Worm (Caenorhabditis elegans) whole organism, L1 larva: ENCODE results near the gene rme-6.
A peak's percentile ranks its signal among the peaks of the same experiment; 100 is the strongest.

Experiments
- C04F5.9 ChIP-seq: sonication (generic microtip); optimal IDR thresholded peaks from 2 replicates; lab custom pipeline; 2016; ENCODE audit warnings: missing genetic modification characterization, missing compliant biosample characterization
- C34B4.2 ChIP-seq: sonication (generic microtip); optimal IDR thresholded peaks from 2 replicates; lab custom pipeline; 2017; ENCODE audit warnings: mild to moderate bottlenecking, missing genetic modification characterization, missing compliant biosample characterization
- Y116A8C.19 ChIP-seq: sonication (generic microtip); optimal IDR thresholded peaks from 2 replicates; lab custom pipeline; 2016; ENCODE audit warnings: missing compliant biosample characterization, missing genetic modification characterization, borderline replicate concordance
- aha-1 ChIP-seq: fragments of 150-350 bp; optimal IDR thresholded peaks from 2 replicates; lab custom pipeline; 2014; ENCODE audit warnings: missing biosample characterization, missing genetic modification characterization
- alr-1 ChIP-seq: fragments of 200-800 bp; sonication (Bioruptor generic); optimal IDR thresholded peaks from 2 replicates; lab custom pipeline; 2018; ENCODE audit warnings: borderline replicate concordance, mild to moderate bottlenecking, missing genetic modification characterization, missing compliant biosample characterization
- ama-1 ChIP-seq: fragments of 150-350 bp; optimal IDR thresholded peaks from 2 replicates; lab custom pipeline; 2014
- ceh-8 ChIP-seq: fragments of 200-800 bp; sonication (Bioruptor generic); optimal IDR thresholded peaks from 2 replicates; lab custom pipeline; 2018; ENCODE audit warnings: mild to moderate bottlenecking, missing genetic modification characterization, moderate library complexity, missing compliant biosample characterization
- ceh-82 ChIP-seq, 3 experiments: fragments of 150-350 bp in 1 of 3; sonication (generic microtip) in 2 of 3; optimal IDR thresholded peaks; 2 replicates each; lab custom pipeline; 2014 to 2017; ENCODE audit warnings: missing biosample characterization in 3 of 3, missing genetic modification characterization in 3 of 3
- ceh-88 ChIP-seq: fragments of 200-800 bp; sonication (Bioruptor generic); IDR thresholded peaks from 2 replicates; pipeline ENCODE4 v1.3.6; 2022; ENCODE audit warnings: missing genetic modification characterization, missing compliant biosample characterization
- ceh-90 ChIP-seq: sonication (generic microtip); optimal IDR thresholded peaks from 2 replicates; lab custom pipeline; 2016; ENCODE audit warnings: missing genetic modification characterization, missing compliant biosample characterization
- dpl-1 ChIP-seq, 3 experiments: fragments of 150-350 bp in 2 of 3; sonication (generic microtip) in 1 of 3; optimal IDR thresholded peaks; 2 replicates each; lab custom pipeline; 2014 to 2017; ENCODE audit warnings: missing biosample characterization in 3 of 3, missing genetic modification characterization in 3 of 3, missing genetic modification reagents in 3 of 3
- efl-3 ChIP-seq: fragments of 200-800 bp; sonication (Bioruptor generic); optimal IDR thresholded peaks from 2 replicates; lab custom pipeline; 2018; ENCODE audit warnings: mild to moderate bottlenecking, missing genetic modification characterization, missing compliant biosample characterization
- egl-13 ChIP-seq: sonication (generic microtip); optimal IDR thresholded peaks from 2 replicates; lab custom pipeline; 2016; ENCODE audit warnings: missing genotype, missing genetic modification reagents, missing genetic modification characterization, missing compliant biosample characterization
- elt-3 ChIP-seq, 6 experiments: fragments of 150-350 bp in 1 of 6; sonication (generic microtip); optimal IDR thresholded peaks; 2 replicates each; lab custom pipeline; 2017 to 2018; ENCODE audit warnings: missing biosample characterization in 6 of 6, missing genetic modification characterization in 6 of 6, inconsistent platforms in 1 of 6
- ets-5 ChIP-seq: fragments of 200-800 bp; sonication (Bioruptor generic); IDR thresholded peaks from 2 replicates; pipeline ENCODE4 v1.3.6; 2022; ENCODE audit warnings: missing genetic modification characterization, missing compliant biosample characterization
- fkh-10 ChIP-seq: sonication (generic microtip); optimal IDR thresholded peaks from 2 replicates; lab custom pipeline; 2017; ENCODE audit warnings: missing biosample characterization, missing genetic modification reagents, missing genetic modification characterization
- fkh-8 ChIP-seq: sonication (generic microtip); optimal IDR thresholded peaks from 2 replicates; lab custom pipeline; 2016; ENCODE audit warnings: mild to moderate bottlenecking, missing genetic modification characterization, missing compliant biosample characterization
- hlh-4 ChIP-seq: sonication (generic microtip); optimal IDR thresholded peaks from 2 replicates; lab custom pipeline; 2016; ENCODE audit warnings: mild to moderate bottlenecking, missing genetic modification characterization, missing compliant biosample characterization
- hpl-2 ChIP-seq: fragments of 150-350 bp; optimal IDR thresholded peaks from 2 replicates; lab custom pipeline; 2014; ENCODE audit warnings: missing biosample characterization, missing genetic modification reagents, missing genetic modification characterization
- irx-1 ChIP-seq: sonication (generic microtip); optimal IDR thresholded peaks from 2 replicates; lab custom pipeline; 2016; ENCODE audit warnings: missing genetic modification characterization, missing compliant biosample characterization
- lin-13 ChIP-seq: fragments of 150-350 bp; optimal IDR thresholded peaks from 2 replicates; lab custom pipeline; 2014; ENCODE audit warnings: missing biosample characterization, missing genetic modification reagents, missing genetic modification characterization
- lin-14 ChIP-seq: fragments of 200-800 bp; sonication (Bioruptor generic); optimal IDR thresholded peaks from 2 replicates; lab custom pipeline; 2018; ENCODE audit warnings: mild to moderate bottlenecking, missing genetic modification characterization, moderate library complexity, missing compliant biosample characterization
- lin-15B ChIP-seq: fragments of 150-350 bp; sonication (generic microtip); optimal IDR thresholded peaks from 3 replicates; lab custom pipeline; 2014; ENCODE audit warnings: missing biosample characterization, missing genetic modification characterization
- lin-39 ChIP-seq: fragments of 150-350 bp; optimal IDR thresholded peaks from 2 replicates; lab custom pipeline; 2014; ENCODE audit warnings: missing biosample characterization, missing genetic modification reagents, missing genetic modification characterization
- mab-9 ChIP-seq: fragments of 200-800 bp; sonication (Bioruptor generic); IDR thresholded peaks from 2 replicates; pipeline ENCODE4 v1.3.6; 2022; ENCODE audit warnings: missing genetic modification reagents, missing genetic modification characterization, missing compliant biosample characterization
- nhr-11 ChIP-seq: fragments of 150-350 bp; optimal IDR thresholded peaks from 2 replicates; lab custom pipeline; 2014; ENCODE audit warnings: missing biosample characterization, missing genetic modification characterization
- nhr-19 ChIP-seq: fragments of 200-800 bp; sonication (Bioruptor generic); conservative IDR thresholded peaks from 2 replicates; pipeline ENCODE4 v1.3.6; 2022; ENCODE audit warnings: missing genetic modification characterization, missing compliant biosample characterization
- nhr-20 ChIP-seq: sonication (generic microtip); optimal IDR thresholded peaks from 2 replicates; lab custom pipeline; 2016; ENCODE audit warnings: mild to moderate bottlenecking, missing genetic modification characterization, missing compliant biosample characterization
- nhr-237 ChIP-seq: fragments of 150-350 bp; optimal IDR thresholded peaks from 2 replicates; lab custom pipeline; 2014; ENCODE audit warnings: missing biosample characterization, missing genetic modification characterization
- nhr-28 ChIP-seq: fragments of 150-350 bp; optimal IDR thresholded peaks from 2 replicates; lab custom pipeline; 2014; ENCODE audit warnings: missing biosample characterization, missing genetic modification characterization
- nhr-76 ChIP-seq: sonication (generic microtip); optimal IDR thresholded peaks from 2 replicates; lab custom pipeline; 2017; ENCODE audit warnings: missing biosample characterization, missing genetic modification characterization
- nhr-85 ChIP-seq: sonication (generic microtip); peaks from one replicate; lab custom pipeline; 2016; ENCODE audit warnings: missing genetic modification characterization, inconsistent platforms, missing compliant biosample characterization
- pax-3 ChIP-seq: fragments of 200-800 bp; sonication (Bioruptor generic); optimal IDR thresholded peaks from 2 replicates; lab custom pipeline; 2018; ENCODE audit warnings: mild to moderate bottlenecking, missing genetic modification characterization, moderate library complexity, missing compliant biosample characterization
- rnt-1 ChIP-seq: sonication (generic microtip); optimal IDR thresholded peaks from 2 replicates; lab custom pipeline; 2016; ENCODE audit warnings: mild to moderate bottlenecking, missing genetic modification characterization, moderate library complexity, missing compliant biosample characterization
- snpc-4 ChIP-seq: fragments of 150-350 bp; optimal IDR thresholded peaks from 2 replicates; lab custom pipeline; 2014; ENCODE audit warnings: missing biosample characterization, missing genetic modification characterization
- snu-23 ChIP-seq: sonication (generic microtip); optimal IDR thresholded peaks from 2 replicates; lab custom pipeline; 2016; ENCODE audit warnings: missing genetic modification characterization, missing compliant biosample characterization
- sox-4 ChIP-seq: sonication (generic microtip); optimal IDR thresholded peaks from 2 replicates; lab custom pipeline; 2016; ENCODE audit warnings: missing genetic modification characterization, missing compliant biosample characterization
- sptf-1 ChIP-seq: fragments of 150-350 bp; optimal IDR thresholded peaks from 2 replicates; lab custom pipeline; 2014; ENCODE audit warnings: missing biosample characterization, missing genetic modification characterization
- sup-37 ChIP-seq: fragments of 200-800 bp; sonication (Bioruptor generic); optimal IDR thresholded peaks from 2 replicates; lab custom pipeline; 2018; ENCODE audit warnings: mild to moderate bottlenecking, missing genetic modification characterization, missing compliant biosample characterization
- tlp-1 ChIP-seq: fragments of 150-350 bp; optimal IDR thresholded peaks from 2 replicates; lab custom pipeline; 2014; ENCODE audit warnings: missing biosample characterization, missing genetic modification characterization
- unc-62 ChIP-seq: fragments of 150-350 bp; optimal IDR thresholded peaks from 2 replicates; lab custom pipeline; 2014; ENCODE audit warnings: missing biosample characterization, missing genetic modification reagents, missing genetic modification characterization
- unc-86 ChIP-seq: sonication (generic microtip); optimal IDR thresholded peaks from 2 replicates; lab custom pipeline; 2016; ENCODE audit warnings: missing genetic modification characterization, missing compliant biosample characterization
- unc-98 ChIP-seq: fragments of 200-800 bp; sonication (Bioruptor generic); IDR thresholded peaks from 2 replicates; pipeline ENCODE4 v1.3.6; 2022; ENCODE audit warnings: missing genetic modification characterization, missing compliant biosample characterization
- vab-15 ChIP-seq: sonication (generic microtip); optimal IDR thresholded peaks from 2 replicates; lab custom pipeline; 2017; ENCODE audit warnings: missing genotype, mild to moderate bottlenecking, missing genetic modification characterization, missing compliant biosample characterization
- zag-1 ChIP-seq: fragments of 150-350 bp; optimal IDR thresholded peaks from 2 replicates; lab custom pipeline; 2014; ENCODE audit warnings: missing biosample characterization, missing genetic modification characterization
- zip-4 ChIP-seq: fragments of 200-800 bp; sonication (Bioruptor generic); optimal IDR thresholded peaks from 2 replicates; lab custom pipeline; 2018; ENCODE audit warnings: mild to moderate bottlenecking, missing genetic modification characterization, moderate library complexity, missing compliant biosample characterization
- ztf-11 ChIP-seq, 2 experiments: sonication (generic microtip); optimal IDR thresholded peaks; 2 replicates each; lab custom pipeline; 2016 to 2017; ENCODE audit warnings: missing genetic modification characterization in 2 of 2, missing biosample characterization in 1 of 2, missing compliant biosample characterization in 1 of 2
- ztf-4 ChIP-seq: fragments of 150-350 bp; optimal IDR thresholded peaks from 2 replicates; lab custom pipeline; 2014; ENCODE audit warnings: missing biosample characterization, missing genetic modification characterization

Gene rme-6

DNA sequence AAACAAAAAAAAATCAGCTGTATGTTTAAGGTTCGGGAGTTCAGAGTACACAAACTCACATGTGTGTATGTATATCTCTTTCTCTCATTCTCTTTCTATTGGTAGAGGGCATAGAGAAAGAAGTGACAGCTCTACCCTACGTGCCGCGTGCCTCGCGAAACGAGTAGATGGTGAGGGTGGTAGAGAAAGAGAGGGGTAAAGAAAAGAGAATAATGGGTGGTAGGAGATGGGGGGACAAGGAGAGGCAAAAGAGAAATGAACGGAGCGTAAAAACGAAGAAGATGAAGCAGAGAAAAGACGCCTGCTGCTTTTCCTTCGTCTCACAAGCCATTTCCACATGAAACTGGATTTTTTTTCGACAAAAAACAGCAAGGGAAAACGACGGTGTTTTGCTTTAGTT, 3.8 kb upstream of the rme-6 start (continued):
- TF ChIP-seq unc-98 (no peak), nhr-11 (peak; percentile 86), lin-39 (peak; percentile 39), vab-15 (tag; lab: Kevin White, UChicago) (peak; percentile 56), egl-13 (tag; lab: Kevin White, UChicago) (peak; percentile 82), ceh-90 (tag; lab: Kevin White, UChicago) (no peak), nhr-76 (tag; lab: Kevin White, UChicago) (no peak), mab-9 (peak; percentile 66), rnt-1 (tag; lab: Kevin White, UChicago) (peak; percentile 89), sox-4 (tag; lab: Kevin White, UChicago) (peak; percentile 31), zip-4 (GFP tag; lab: Kevin White, UChicago) (peak; percentile 19), efl-3 (GFP tag; lab: Kevin White, UChicago) (no peak), snu-23 (GFP tag; lab: Kevin White, UChicago) (peak; percentile 97), sup-37 (GFP tag; lab: Kevin White, UChicago) (no peak), lin-14 (peak; percentile 99), unc-62 (GFP tag; lab: Kevin White, UChicago) (no peak), irx-1 (tag; lab: Kevin White, UChicago) (peak; percentile 85), C04F5.9 (tag; lab: Kevin White, UChicago) (peak; percentile 63), ztf-11 (tag; optimal IDR thresholded peaks at IDR 0.05; lab: Kevin White, UChicago) (peak in 1 of 2 experiments; percentile 49), dpl-1 (GFP tag; optimal IDR thresholded peaks at IDR 0.05; lab: Kevin White, UChicago) (peak; percentile 14 to 56 (median 37)), pax-3 (peak; percentile 64), aha-1 (tag; lab: Kevin White, UChicago) (peak; percentile 43), alr-1 (tag; lab: Kevin White, UChicago) (no peak), ceh-88 (GFP tag; lab: Robert Waterston, UW) (peak; percentile 74), lin-15B (no peak), nhr-19 (peak; percentile 95), hlh-4 (no peak), unc-86 (peak; percentile 81), snpc-4 (tag; lab: Kevin White, UChicago) (peak; percentile 49), ceh-8 (peak; percentile 69), C34B4.2 (tag; lab: Kevin White, UChicago) (no peak), tlp-1 (no peak), ztf-4 (tag; lab: Kevin White, UChicago) (peak; percentile 92), hpl-2 (GFP tag; lab: Kevin White, UChicago) (peak; percentile 59), Y116A8C.19 (no peak), fkh-8 (peak; percentile 93), nhr-237 (tag; lab: Kevin White, UChicago) (peak; percentile 83), nhr-85 (tag; lab: Kevin White, UChicago) (peak; percentile 96), ets-5 (GFP tag; lab: Robert Waterston, UW) (no peak), elt-3 (tag; optimal IDR thresholded peaks at IDR 0.05; lab: Kevin White, UChicago) (peak in 2 of 6 experiments; percentile 56 to 84), sptf-1 (tag; lab: Kevin White, UChicago) (no peak), ceh-82 (tag; optimal IDR thresholded peaks at IDR 0.05; lab: Kevin White, UChicago) (peak; percentile 81 to 93 (median 84)), zag-1 (tag; lab: Kevin White, UChicago) (no peak), ama-1 (lab: Kevin White, UChicago) (no peak), lin-13 (GFP tag; lab: Kevin White, UChicago) (peak; percentile 81), nhr-20 (tag; lab: Kevin White, UChicago) (peak; percentile 95), fkh-10 (GFP tag; lab: Kevin White, UChicago) (peak; percentile 77), nhr-28 (tag; lab: Kevin White, UChicago) (peak; percentile 41)
- TF ChIP-seq, all 84 proteins: peak for 60
